Fruit fly (Drosophila melanogaster): ENCODE measurements around the gene Cpr35B.

Cpr35B gene

DNA sequence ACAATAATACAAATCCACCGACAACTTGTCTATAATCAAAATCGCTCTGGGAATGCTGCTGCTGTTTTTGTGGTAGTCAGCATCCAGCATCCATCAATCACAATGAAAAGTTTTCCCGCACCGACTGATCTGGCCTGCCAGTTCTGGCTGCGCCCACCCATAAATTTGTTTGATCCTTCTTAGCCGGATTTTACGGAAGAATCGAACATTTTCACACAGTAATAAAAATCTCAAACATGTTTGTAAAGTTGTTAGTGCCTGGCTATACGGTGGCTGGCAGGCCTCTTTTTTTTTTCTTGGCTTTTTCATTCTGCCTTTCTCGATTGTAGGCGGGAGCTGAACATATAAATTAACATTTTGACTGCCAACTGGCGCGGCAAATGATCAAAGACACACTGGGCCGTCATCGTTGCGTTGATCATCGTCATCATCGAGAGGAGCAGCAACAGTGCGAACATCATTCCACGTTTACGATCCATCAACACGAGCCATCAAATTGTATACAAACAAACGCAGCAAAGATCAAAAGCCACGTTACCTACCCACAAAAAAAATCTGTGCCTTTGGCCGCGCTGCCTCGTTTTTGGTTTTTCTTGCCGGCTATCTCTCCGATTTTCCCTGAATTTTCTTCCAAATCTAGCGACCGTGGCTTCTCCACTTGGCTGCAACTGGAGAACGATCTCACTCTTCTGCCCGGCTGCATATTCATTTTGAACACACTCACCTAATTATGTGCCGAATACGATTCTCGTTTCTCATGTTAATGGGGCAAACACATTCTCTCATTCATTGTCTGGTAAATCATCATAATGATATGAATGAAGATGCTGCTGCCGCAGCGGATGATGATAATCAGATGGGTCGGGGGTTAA lies 28.2 kb upstream of the Cpr35B start (continued):
- TF ChIP-seq CG17186 (GFP tag; optimal IDR thresholded peaks at IDR 0.05) (no peak), Xbp1 (GFP tag; optimal IDR thresholded peaks at IDR 0.05) (no peak), CG12071 (GFP tag; optimal IDR thresholded peaks at IDR 0.05) (no peak), corto (GFP tag; optimal IDR thresholded peaks at IDR 0.05) (no peak), ham (GFP tag; IDR thresholded peaks at IDR 0.05) (no peak), hbn (GFP tag; IDR thresholded peaks at IDR 0.05; ENCODE audit: partially characterized antibody) (no peak), CG3065 (GFP tag; optimal IDR thresholded peaks at IDR 0.05) (no peak), btn (GFP tag; optimal IDR thresholded peaks at IDR 0.05) (no peak), Hr78 (GFP tag; optimal IDR thresholded peaks at IDR 0.05) (no peak), Drgx (GFP tag; IDR thresholded peaks at IDR 0.05) (no peak), MBD-R2 (GFP tag; IDR thresholded peaks at IDR 0.05) (no peak), fd64A (GFP tag; optimal IDR thresholded peaks at IDR 0.05) (no peak), zf30C (GFP tag; optimal IDR thresholded peaks at IDR 0.05) (no peak), CG1647 (GFP tag; optimal IDR thresholded peaks at IDR 0.05) (no peak), unpg (GFP tag; optimal IDR thresholded peaks at IDR 0.05) (no peak), scrt (GFP tag; optimal IDR thresholded peaks at IDR 0.05) (no peak), CG10267 (tag; optimal IDR thresholded peaks at IDR 0.05) (no peak), gem (tag; optimal IDR thresholded peaks at IDR 0.05) (no peak), dpn (GFP tag; optimal IDR thresholded peaks at IDR 0.05) (no peak), abd-A (tag; optimal IDR thresholded peaks at IDR 0.05) (peak; percentile 50), stwl (tag; optimal IDR thresholded peaks at IDR 0.05) (no peak), bbx (GFP tag; IDR thresholded peaks at IDR 0.05; ENCODE audit: partially characterized antibody) (no peak), CG15269 (tag; optimal IDR thresholded peaks at IDR 0.05) (no peak), usp (GFP tag; optimal IDR thresholded peaks at IDR 0.05) (no peak), ranshi (GFP tag; IDR thresholded peaks at IDR 0.05) (no peak), Lpt (GFP tag; optimal IDR thresholded peaks at IDR 0.05) (no peak), sc (optimal IDR thresholded peaks at IDR 0.05) (no peak), sc (GFP tag; optimal IDR thresholded peaks at IDR 0.05) (no peak), nom (GFP tag; optimal IDR thresholded peaks at IDR 0.05) (no peak), slou (GFP tag; optimal IDR thresholded peaks at IDR 0.05) (no peak), bab2 (GFP tag; optimal IDR thresholded peaks at IDR 0.05) (no peak), bigmax (GFP tag; optimal IDR thresholded peaks at IDR 0.05) (no peak), CG17802 (tag; optimal IDR thresholded peaks at IDR 0.05) (no peak), Usf (GFP tag; optimal IDR thresholded peaks at IDR 0.05) (no peak), CG11085 (GFP tag; IDR thresholded peaks at IDR 0.05) (no peak), Atf-2 (GFP tag; optimal IDR thresholded peaks at IDR 0.05) (no peak), Awh (GFP tag; IDR thresholded peaks at IDR 0.05) (no peak), CG17361 (GFP tag; IDR thresholded peaks at IDR 0.05) (no peak), CG8478 (optimal IDR thresholded peaks at IDR 0.05) (no peak), CG15011 (GFP tag; optimal IDR thresholded peaks at IDR 0.05) (no peak), Atf6 (GFP tag; IDR thresholded peaks at IDR 0.05) (no peak), ara (GFP tag; IDR thresholded peaks at IDR 0.05) (no peak), CG12299 (tag; optimal IDR thresholded peaks at IDR 0.05) (no peak), prd (optimal IDR thresholded peaks at IDR 0.05) (no peak), prd (GFP tag; IDR thresholded peaks at IDR 0.05) (no peak), MTF-1 (GFP tag; optimal IDR thresholded peaks at IDR 0.05; ENCODE audit: borderline replicate concordance) (no peak), CG14441 (GFP tag; IDR thresholded peaks at IDR 0.05) (no peak), D19A (tag; optimal IDR thresholded peaks at IDR 0.05) (no peak), grau (tag; optimal IDR thresholded peaks at IDR 0.05) (no peak), grn (GFP tag; optimal IDR thresholded peaks at IDR 0.05) (no peak)

All from whole organism, embryonic.